Fruit fly (Drosophila melanogaster) S2 (cell line): ENCODE data around the gene Herp.

Experiments
- CG8478 ChIP-seq: fragments of >200 bp; optimal IDR thresholded peaks from 2 replicates; lab custom pipeline; 2018
- CTCF ChIP-seq, 2 experiments: fragments of >200 bp; optimal IDR thresholded peaks; 2 replicates each; lab custom pipeline; 2018

- TF ChIP-seq CG8478 (no peak), CTCF (optimal IDR thresholded peaks at IDR 0.05; lab: Kevin White, UChicago) (no peak)
Observed at dm6 chr2L:7838024-7838423, 38.2 kb upstream of the Herp start.
